Worm (Caenorhabditis elegans): Measurements from ENCODE around the gene fbxb-79.

- TF ChIP-seq snu-23 (GFP tag; optimal IDR thresholded peaks at IDR 0.05) (no peak), snpc-4 (tag; optimal IDR thresholded peaks at IDR 0.05) (no peak), skn-1 (tag; optimal IDR thresholded peaks at IDR 0.05) (no peak), lsy-2 (tag; optimal IDR thresholded peaks at IDR 0.05) (no peak), efl-3 (GFP tag; optimal IDR thresholded peaks at IDR 0.05) (no peak), blmp-1 (tag; optimal IDR thresholded peaks at IDR 0.05) (no peak), egl-27 (tag; optimal IDR thresholded peaks at IDR 0.05) (no peak)
Observed at ce11 chrIV:11207186-11207585, 17.9 kb upstream of the fbxb-79 start, which contains the start of gene R07H5.9.
